Worm (Caenorhabditis elegans): ENCODE results near the gene C18H7.1.

Gene C18H7.1

ce11 chrIV:654526-655440 is 39.4 kb downstream of the C18H7.1 start, which contains the start of the genes rpl-15 and K11H12.8 (continued):
- TF ChIP-seq unc-130 (GFP tag; optimal IDR thresholded peaks at IDR 0.05): peak; percentile 98
- peak; percentile 94 for TF ChIP-seq hsf-1 (GFP tag; IDR thresholded peaks at IDR 0.05)
- peak; percentile 98 for TF ChIP-seq bed-2 (GFP tag; IDR thresholded peaks at IDR 0.05)
- peak; percentile 93 for TF ChIP-seq F39B2.1 (GFP tag; IDR thresholded peaks at IDR 0.05)
- peak; percentile 64 for TF ChIP-seq mxl-1 (tag; optimal IDR thresholded peaks at IDR 0.05)
- TF ChIP-seq K11D2.4 (GFP tag; IDR thresholded peaks at IDR 0.05): peak; percentile 100
- TF ChIP-seq ztf-28 (GFP tag; IDR thresholded peaks at IDR 0.05): peak; percentile 99
- TF ChIP-seq snpc-4 (GFP tag; optimal IDR thresholded peaks at IDR 0.05): peak; percentile 95
- peak; percentile 95 to 97 (median 96) for TF ChIP-seq snpc-4 (tag; optimal IDR thresholded peaks at IDR 0.05)
- TF ChIP-seq nfyb-1 (GFP tag; IDR thresholded peaks at IDR 0.05): peak; percentile 99
- no peak for TF ChIP-seq F55B11.4 (tag; optimal IDR thresholded peaks at IDR 0.05; ENCODE audit: borderline replicate concordance, insufficient read depth)
- peak; percentile 92 for TF ChIP-seq attf-6 (GFP tag; IDR thresholded peaks at IDR 0.05)
- TF ChIP-seq unc-62 (GFP tag; optimal IDR thresholded peaks at IDR 0.05): peak; percentile 85
- peak; percentile 94 for TF ChIP-seq ceh-40 (GFP tag; IDR thresholded peaks at IDR 0.05)
- peak; percentile 100 for TF ChIP-seq K12H6.12 (tag; optimal IDR thresholded peaks at IDR 0.05)

ce11 chrIV:657046-657445 is 41.7 kb downstream of the C18H7.1 start:
- 0 out of 2 replicates have a peak, but pooled peaks have one; percentile 50 for TF ChIP-seq ceh-58 (GFP tag; IDR thresholded peaks at IDR 0.05)
- TF ChIP-seq repo-1 (tag; optimal IDR thresholded peaks at IDR 0.05): peak; percentile 14
- peak; percentile 78 for TF ChIP-seq zfh-2 (GFP tag; conservative IDR thresholded peaks at IDR 0.05)
- no peak for TF ChIP-seq bed-1 (GFP tag; IDR thresholded peaks at IDR 0.05)
- no peak for TF ChIP-seq chd-7 (tag; optimal IDR thresholded peaks at IDR 0.05)
- no peak for TF ChIP-seq madf-6 (GFP tag; IDR thresholded peaks at IDR 0.05)

ce11 chrIV:657932-658331 is 42.6 kb downstream of the C18H7.1 start:
- no peak for TF ChIP-seq unc-130 (GFP tag; optimal IDR thresholded peaks at IDR 0.05)
- TF ChIP-seq aptf-3 (GFP tag; IDR thresholded peaks at IDR 0.05): 0 out of 2 replicates have a peak, but pooled peaks have one; percentile 48
- no peak for TF ChIP-seq F23B12.7 (tag; optimal IDR thresholded peaks at IDR 0.05; ENCODE audit: insufficient read depth)
- no peak for TF ChIP-seq ceh-27 (GFP tag; optimal IDR thresholded peaks at IDR 0.05)
- no peak for TF ChIP-seq ets-4 (GFP tag; optimal IDR thresholded peaks at IDR 0.05)
- peak; percentile 76 for TF ChIP-seq nfyb-1 (GFP tag; IDR thresholded peaks at IDR 0.05)
- peak; percentile 74 for TF ChIP-seq mcd-1 (GFP tag; IDR thresholded peaks at IDR 0.05)
- no peak for TF ChIP-seq ceh-40 (GFP tag; IDR thresholded peaks at IDR 0.05)
- TF ChIP-seq F37B4.10 (GFP tag; IDR thresholded peaks at IDR 0.05): 0 out of 2 replicates have a peak, but pooled peaks have one; percentile 84
- TF ChIP-seq let-526 (GFP tag; IDR thresholded peaks at IDR 0.05): no peak
- TF ChIP-seq B0019.2 (GFP tag; conservative IDR thresholded peaks at IDR 0.05): 0 out of 2 replicates have a peak, but pooled peaks have one; percentile 23
- no peak for TF ChIP-seq ztf-6 (GFP tag; IDR thresholded peaks at IDR 0.05)
- TF ChIP-seq ztf-22 (GFP tag; optimal IDR thresholded peaks at IDR 0.05): no peak
- TF ChIP-seq C17E4.6 (GFP tag; IDR thresholded peaks at IDR 0.05): no peak
- TF ChIP-seq nhr-179 (tag; optimal IDR thresholded peaks at IDR 0.05): no peak
- peak; percentile 60 for TF ChIP-seq lin-54 (GFP tag; optimal IDR thresholded peaks at IDR 0.05)
- TF ChIP-seq ceh-91 (GFP tag; IDR thresholded peaks at IDR 0.05): no peak
- TF ChIP-seq attf-5 (GFP tag; optimal IDR thresholded peaks at IDR 0.05): no peak
- TF ChIP-seq hmg-1.2 (GFP tag; IDR thresholded peaks at IDR 0.05): peak; percentile 96
- TF ChIP-seq C06A6.2 (GFP tag; conservative IDR thresholded peaks at IDR 0.05): no peak
- peak; percentile 87 for TF ChIP-seq F49E8.2 (tag; optimal IDR thresholded peaks at IDR 0.05; ENCODE audit: insufficient read depth)
- no peak for TF ChIP-seq F55B11.4 (tag; optimal IDR thresholded peaks at IDR 0.05; ENCODE audit: borderline replicate concordance, insufficient read depth)
- no peak for TF ChIP-seq mes-4 (tag; optimal IDR thresholded peaks at IDR 0.05)
- no peak for TF ChIP-seq hlh-26 (GFP tag; conservative IDR thresholded peaks at IDR 0.05)
- TF ChIP-seq madf-8 (GFP tag; conservative IDR thresholded peaks at IDR 0.05): no peak
- TF ChIP-seq sea-2 (GFP tag; IDR thresholded peaks at IDR 0.05): no peak
- no peak for TF ChIP-seq F22D6.2 (tag; optimal IDR thresholded peaks at IDR 0.05)

All from whole organism, young adult.